Worm (Caenorhabditis elegans) whole organism, midembryonic: ENCODE results near the gene F02D10.6.
"Not testable (repeated sequence)": the region's sequence is repeated elsewhere in the genome, so short reads cannot be mapped to it uniquely, and the experiment has no call there.

Experiments
- T22C8.4 ChIP-seq: fragments of 200-800 bp; sonication (Bioruptor generic); IDR thresholded peaks from 2 replicates; pipeline ENCODE4 v1.3.6; 2022; ENCODE audit warnings: missing genetic modification characterization, missing compliant biosample characterization
- cog-1 ChIP-seq: sonication (generic microtip); optimal IDR thresholded peaks from 2 replicates; lab custom pipeline; 2016; ENCODE audit warnings: missing genetic modification characterization, missing compliant biosample characterization
- flt-1 ChIP-seq: fragments of 200-800 bp; sonication (Bioruptor generic); IDR thresholded peaks from 2 replicates; pipeline ENCODE4 v1.3.6; 2022; ENCODE audit warnings: missing genetic modification characterization, missing compliant biosample characterization
- klf-2 ChIP-seq: fragments of 200-800 bp; sonication (Bioruptor generic); conservative IDR thresholded peaks from 2 replicates; pipeline ENCODE4 v1.3.6; 2022; ENCODE audit warnings: missing genetic modification reagents, missing genetic modification characterization, missing compliant biosample characterization
- med-1 ChIP-seq: sonication (generic microtip); optimal IDR thresholded peaks from 2 replicates; lab custom pipeline; 2017; ENCODE audit warnings: missing genetic modification characterization, mild to moderate bottlenecking, missing compliant biosample characterization, antibody characterized with exemption, missing genetic modification reagents; ENCODE audit not compliant: insufficient read depth
- ref-1 ChIP-seq: fragments of 200-800 bp; sonication (Bioruptor generic); conservative IDR thresholded peaks from 2 replicates; pipeline ENCODE4 v1.3.6; 2022; ENCODE audit warnings: missing genetic modification reagents, missing genetic modification characterization, missing compliant biosample characterization
- tab-1 ChIP-seq: fragments of 200-800 bp; sonication (Bioruptor generic); IDR thresholded peaks from 2 replicates; pipeline ENCODE4 v1.3.6; 2022; ENCODE audit warnings: missing genetic modification characterization, missing compliant biosample characterization
- ztf-23 ChIP-seq: fragments of 200-800 bp; sonication (Bioruptor generic); IDR thresholded peaks from 2 replicates; pipeline ENCODE4 v1.3.6; 2022; ENCODE audit warnings: missing genetic modification reagents, missing genetic modification characterization, missing compliant biosample characterization
- ztf-29 ChIP-seq: fragments of 200-800 bp; sonication (Bioruptor generic); IDR thresholded peaks from 2 replicates; pipeline ENCODE4 v1.3.6; 2022; ENCODE audit warnings: missing genetic modification reagents, missing genetic modification characterization, missing compliant biosample characterization

The F02D10.6 gene

DNA sequence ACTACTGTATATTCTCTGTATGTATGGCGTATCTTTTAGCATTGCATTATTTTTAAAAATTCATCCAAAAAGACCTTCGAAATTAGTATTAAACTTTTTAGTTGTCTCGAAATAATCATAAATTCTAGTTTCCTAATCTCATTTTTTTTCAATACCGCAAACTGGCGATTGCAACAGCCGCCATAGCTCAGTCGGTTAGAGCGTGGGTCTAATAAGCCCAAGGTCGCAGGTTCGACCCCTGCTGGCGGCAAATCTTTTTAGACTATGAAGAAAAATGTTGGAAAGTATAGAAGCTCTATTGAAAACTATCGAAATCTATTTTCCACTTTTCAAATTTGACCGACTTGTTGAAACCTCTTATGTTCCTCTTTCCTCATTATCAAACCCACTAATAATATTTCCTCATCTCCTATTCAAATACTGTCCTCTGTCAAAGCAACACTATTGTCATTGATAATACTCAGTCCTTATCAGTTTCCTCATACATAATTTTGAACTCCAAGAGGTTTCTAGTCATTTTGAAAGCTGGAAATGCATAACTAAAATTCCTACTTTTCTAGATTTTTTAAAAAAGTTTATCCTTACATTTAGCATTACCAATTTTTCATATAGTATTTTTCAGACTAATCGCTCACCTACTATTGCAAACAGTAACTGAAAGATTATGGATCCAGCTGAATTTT lies 15.5 kb downstream of the F02D10.6 start, which contains the start of gene jmjd-3.3:
TSS of gene jmjd-3.3 (plus strand) at position 633 of the 683 bp plus-strand sequence.
- TF ChIP-seq ref-1 (GFP tag; lab: Robert Waterston, UW) (no peak), cog-1 (tag; lab: Kevin White, UChicago) (no peak), flt-1 (GFP tag; lab: Robert Waterston, UW) (no peak), tab-1 (GFP tag; lab: Robert Waterston, UW) (no peak), ztf-29 (no peak), klf-2 (GFP tag; lab: Robert Waterston, UW) (no peak), T22C8.4 (GFP tag; lab: Robert Waterston, UW) (no peak), ztf-23 (GFP tag; lab: Robert Waterston, UW) (no peak), med-1 (GFP tag; lab: Kevin White, UChicago) (no peak)

DNA sequence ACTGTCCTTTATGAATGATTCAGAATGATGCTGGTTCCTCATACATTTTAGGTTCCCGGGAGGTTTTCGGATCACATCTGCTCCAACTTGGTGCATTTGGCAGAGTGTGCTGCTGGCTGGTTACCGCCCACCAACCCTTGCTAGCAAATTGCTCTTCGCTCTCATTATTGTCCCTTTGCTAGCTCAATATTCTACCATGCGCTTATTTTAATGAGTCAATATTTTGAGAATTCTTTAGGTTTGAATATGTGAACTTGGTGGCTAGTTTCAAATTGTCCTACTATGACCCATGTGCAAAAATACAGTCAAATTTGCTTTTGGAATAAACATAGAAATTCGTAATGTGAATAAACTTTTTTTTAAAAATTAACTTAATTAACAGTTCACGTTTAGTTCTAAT lies 16.4 kb downstream of the F02D10.6 start:
- no peak for TF ChIP-seq T22C8.4 (GFP tag; lab: Robert Waterston, UW)
- TF ChIP-seq ztf-23 (GFP tag; lab: Robert Waterston, UW), result no peak
- no peak for TF ChIP-seq ztf-29
- TF ChIP-seq cog-1 (tag; lab: Kevin White, UChicago), result no peak
- no peak for TF ChIP-seq ref-1 (GFP tag; lab: Robert Waterston, UW)
- no peak for TF ChIP-seq tab-1 (GFP tag; lab: Robert Waterston, UW)
- TF ChIP-seq med-1 (GFP tag; lab: Kevin White, UChicago), result no peak
- no peak for TF ChIP-seq flt-1 (GFP tag; lab: Robert Waterston, UW)

- not testable (repeated sequence) for TF ChIP-seq ztf-23 (GFP tag; lab: Robert Waterston, UW); klf-2 (GFP tag; lab: Robert Waterston, UW); ztf-29
Observed at ce11 chrX:13431388-13431787, 20.1 kb downstream of the F02D10.6 start, which contains the start of gene C29F7.10. C29F7.10 (minus strand) TSS chrX:13431488.

- TF ChIP-seq cog-1 (tag; lab: Kevin White, UChicago); ztf-23 (GFP tag; lab: Robert Waterston, UW); ref-1 (GFP tag; lab: Robert Waterston, UW): not testable (repeated sequence)
Observed at ce11 chrX:13428755-13429154, 22.7 kb downstream of the F02D10.6 start, which contains the start of gene fkh-4. fkh-4 (minus strand) TSS chrX:13428855.

ce11 chrX:13423340-13423739 lies 28.1 kb downstream of the F02D10.6 start, which contains the start of gene fkh-3:
fkh-3 (minus strand) TSS chrX:13423440.
- no peak for TF ChIP-seq med-1 (GFP tag; lab: Kevin White, UChicago)
- no peak for TF ChIP-seq cog-1 (tag; lab: Kevin White, UChicago)
- no peak for TF ChIP-seq ztf-29
- TF ChIP-seq klf-2 (GFP tag; lab: Robert Waterston, UW), result no peak
- no peak for TF ChIP-seq ref-1 (GFP tag; lab: Robert Waterston, UW)
- TF ChIP-seq T22C8.4 (GFP tag; lab: Robert Waterston, UW), result no peak
- no peak for TF ChIP-seq ztf-23 (GFP tag; lab: Robert Waterston, UW)
- no peak for TF ChIP-seq flt-1 (GFP tag; lab: Robert Waterston, UW)
- no peak for TF ChIP-seq tab-1 (GFP tag; lab: Robert Waterston, UW)

DNA sequence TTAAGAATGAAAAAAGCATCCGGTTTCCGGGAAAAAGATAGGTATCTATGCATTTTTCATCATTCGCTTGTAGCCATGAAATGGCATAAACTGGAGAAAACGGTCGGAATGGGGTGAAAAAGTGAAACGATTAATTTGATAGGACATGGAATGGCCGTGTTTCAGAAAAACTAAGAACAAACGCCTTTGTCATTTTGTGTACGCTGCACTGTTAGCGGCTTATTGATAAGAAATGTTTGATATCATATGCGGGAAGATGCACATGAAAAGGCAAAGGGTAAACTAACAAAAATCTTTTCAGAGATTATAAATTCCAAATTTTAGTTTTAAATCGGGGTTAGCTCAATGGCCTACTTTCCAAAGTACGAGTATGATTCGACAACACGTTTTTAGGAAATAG lies 30.4 kb downstream of the F02D10.6 start:
- TF ChIP-seq cog-1 (tag; lab: Kevin White, UChicago), result no peak
- no peak for TF ChIP-seq flt-1 (GFP tag; lab: Robert Waterston, UW)
- TF ChIP-seq tab-1 (GFP tag; lab: Robert Waterston, UW), result no peak
- TF ChIP-seq ztf-29, result no peak
- no peak for TF ChIP-seq med-1 (GFP tag; lab: Kevin White, UChicago)
- TF ChIP-seq ztf-23 (GFP tag; lab: Robert Waterston, UW), result no peak
- TF ChIP-seq klf-2 (GFP tag; lab: Robert Waterston, UW), result no peak
- no peak for TF ChIP-seq T22C8.4 (GFP tag; lab: Robert Waterston, UW)
- no peak for TF ChIP-seq ref-1 (GFP tag; lab: Robert Waterston, UW)

- no peak for TF ChIP-seq flt-1 (GFP tag; lab: Robert Waterston, UW)
- peak; percentile 58 for TF ChIP-seq cog-1 (tag; lab: Kevin White, UChicago)
- no peak for TF ChIP-seq klf-2 (GFP tag; lab: Robert Waterston, UW)
- no peak for TF ChIP-seq T22C8.4 (GFP tag; lab: Robert Waterston, UW)
- no peak for TF ChIP-seq ref-1 (GFP tag; lab: Robert Waterston, UW)
- TF ChIP-seq tab-1 (GFP tag; lab: Robert Waterston, UW), result no peak
Observed at ce11 chrX:13419884-13420339, 31.6 kb downstream of the F02D10.6 start, which contains the start of gene C29F7.3. C29F7.3 (minus strand) TSS chrX:13419934.

- no peak for TF ChIP-seq klf-2 (GFP tag; lab: Robert Waterston, UW)
- no peak for TF ChIP-seq T22C8.4 (GFP tag; lab: Robert Waterston, UW)
- no peak for TF ChIP-seq ref-1 (GFP tag; lab: Robert Waterston, UW)
- TF ChIP-seq tab-1 (GFP tag; lab: Robert Waterston, UW), result no peak
- TF ChIP-seq flt-1 (GFP tag; lab: Robert Waterston, UW), result no peak
- no peak for TF ChIP-seq med-1 (GFP tag; lab: Kevin White, UChicago)
- TF ChIP-seq ztf-29, result no peak
Observed at ce11 chrX:13417479-13417878, 34.0 kb downstream of the F02D10.6 start.

- TF ChIP-seq ztf-23 (GFP tag; lab: Robert Waterston, UW) (no peak), ztf-29 (no peak), klf-2 (GFP tag; lab: Robert Waterston, UW) (no peak), T22C8.4 (GFP tag; lab: Robert Waterston, UW) (no peak), tab-1 (GFP tag; lab: Robert Waterston, UW) (no peak), ref-1 (GFP tag; lab: Robert Waterston, UW) (no peak), cog-1 (tag; lab: Kevin White, UChicago) (no peak), flt-1 (GFP tag; lab: Robert Waterston, UW) (no peak), med-1 (GFP tag; lab: Kevin White, UChicago) (no peak)
Observed at ce11 chrX:13415722-13416121, 35.8 kb downstream of the F02D10.6 start, which contains the start of gene C29F7.2. C29F7.2 (plus strand) TSS chrX:13416078.
